Fruit fly (Drosophila melanogaster) whole organism, embryonic: ENCODE results near the gene Cpr65Az.

Experiments used
- Bdp1 ChIP-seq: fragments of 200-800 bp; sonication (Bioruptor generic); optimal IDR thresholded peaks from 3 replicates; lab custom pipeline; 2016; ENCODE audit warnings: missing biosample characterization, missing genetic modification characterization
- Blimp-1 ChIP-seq: fragments of 200-800 bp; sonication (Bioruptor generic); optimal IDR thresholded peaks from 3 replicates; lab custom pipeline; 2018; ENCODE audit warnings: missing biosample characterization, missing genetic modification characterization, mild to moderate bottlenecking, moderate library complexity, missing genetic modification reagents
- CG10147 ChIP-seq: fragments of 200-800 bp; sonication (Bioruptor generic); optimal IDR thresholded peaks from 2 replicates; lab custom pipeline; 2019; ENCODE audit warnings: missing biosample characterization, mild to moderate bottlenecking, missing genetic modification characterization, moderate library complexity
- CG12071 ChIP-seq: fragments of 200-800 bp; sonication (Bioruptor generic); optimal IDR thresholded peaks from 3 replicates; lab custom pipeline; 2018; ENCODE audit warnings: missing biosample characterization, mild to moderate bottlenecking, missing genetic modification characterization
- CG12769 ChIP-seq: fragments of 200-800 bp; sonication (Bioruptor generic); optimal IDR thresholded peaks from 2 replicates; lab custom pipeline; 2019; ENCODE audit warnings: missing biosample characterization, mild to moderate bottlenecking, missing genetic modification characterization, moderate library complexity
- CG13775 ChIP-seq: fragments of 200-800 bp; sonication (Bioruptor generic); optimal IDR thresholded peaks from 3 replicates; lab custom pipeline; 2017; ENCODE audit warnings: missing biosample characterization, mild to moderate bottlenecking, missing genetic modification characterization
- CG1647 ChIP-seq: fragments of 200-800 bp; sonication (Bioruptor generic); optimal IDR thresholded peaks from 3 replicates; lab custom pipeline; 2016; ENCODE audit warnings: missing biosample characterization, missing genetic modification characterization
- CG17186 ChIP-seq: fragments of 200-800 bp; sonication (Bioruptor generic); optimal IDR thresholded peaks from 3 replicates; lab custom pipeline; 2017; ENCODE audit warnings: missing biosample characterization, missing genetic modification reagents, missing genetic modification characterization
- CG17385 ChIP-seq: fragments of 200-800 bp; sonication (Bioruptor generic); optimal IDR thresholded peaks from 3 replicates; lab custom pipeline; 2018; ENCODE audit warnings: missing biosample characterization, mild to moderate bottlenecking, missing genetic modification characterization
- CG2202 ChIP-seq: fragments of 200-800 bp; sonication (Bioruptor generic); optimal IDR thresholded peaks from 2 replicates; lab custom pipeline; 2018; ENCODE audit warnings: missing biosample characterization, mild to moderate bottlenecking, missing genetic modification characterization
- CG2678 ChIP-seq: fragments of 200-800 bp; sonication (Bioruptor generic); optimal IDR thresholded peaks from 3 replicates; lab custom pipeline; 2019; ENCODE audit warnings: missing biosample characterization, mild to moderate bottlenecking, missing genetic modification characterization, moderate library complexity
- CG32767 ChIP-seq: fragments of 200-800 bp; sonication (Bioruptor generic); IDR thresholded peaks from 2 replicates; pipeline ENCODE4 v1.3.6; 2022; ENCODE audit warnings: missing biosample characterization, missing genetic modification characterization
- CG4328 ChIP-seq: fragments of 200-800 bp; sonication (Bioruptor generic); optimal IDR thresholded peaks from 3 replicates; lab custom pipeline; 2017; ENCODE audit warnings: missing biosample characterization, missing genetic modification reagents, missing genetic modification characterization
- CG7786 ChIP-seq: fragments of 200-800 bp; sonication (Bioruptor generic); optimal IDR thresholded peaks from 2 replicates; lab custom pipeline; 2016; ENCODE audit warnings: missing biosample characterization, missing genetic modification characterization
- CG8089 ChIP-seq: fragments of 200-800 bp; sonication (Bioruptor generic); optimal IDR thresholded peaks from 3 replicates; lab custom pipeline; 2016; ENCODE audit warnings: missing biosample characterization, missing genetic modification characterization
- CTCF ChIP-seq: fragments of 200-800 bp; sonication (Bioruptor generic); optimal IDR thresholded peaks from 2 replicates; lab custom pipeline; 2017; ENCODE audit warnings: missing biosample characterization, mild to moderate bottlenecking, missing genetic modification characterization, moderate library complexity
- CrebB ChIP-seq: fragments of 200-800 bp; sonication (Bioruptor generic); optimal IDR thresholded peaks from 3 replicates; lab custom pipeline; 2018; ENCODE audit warnings: missing biosample characterization, mild to moderate bottlenecking, missing genetic modification characterization
- Deaf1 ChIP-seq: fragments of 200-800 bp; optimal IDR thresholded peaks from 3 replicates; lab custom pipeline; 2019; ENCODE audit warnings: missing biosample characterization, mild to moderate bottlenecking, missing genetic modification characterization, moderate library complexity
- Dip3 ChIP-seq: fragments of 200-800 bp; sonication (Bioruptor generic); optimal IDR thresholded peaks from 3 replicates; lab custom pipeline; 2016; ENCODE audit warnings: missing biosample characterization, missing genetic modification characterization
- Ets97D ChIP-seq: fragments of 200-800 bp; sonication (Bioruptor generic); optimal IDR thresholded peaks from 3 replicates; lab custom pipeline; 2016; ENCODE audit warnings: missing biosample characterization, missing genetic modification characterization
- HHEX ChIP-seq: fragments of 200-800 bp; sonication (Bioruptor generic); optimal IDR thresholded peaks from 3 replicates; lab custom pipeline; 2017; ENCODE audit warnings: missing biosample characterization, mild to moderate bottlenecking, missing genetic modification characterization, missing genetic modification reagents
- Hand ChIP-seq: fragments of 200-800 bp; sonication (Bioruptor generic); optimal IDR thresholded peaks from 2 replicates; lab custom pipeline; 2017; ENCODE audit warnings: mild to moderate bottlenecking, missing biosample characterization, missing genetic modification reagents, missing genetic modification characterization
- Hmx ChIP-seq: fragments of 200-800 bp; sonication (Bioruptor generic); optimal IDR thresholded peaks from 2 replicates; lab custom pipeline; 2016; ENCODE audit warnings: missing biosample characterization, missing genetic modification characterization
- Hr78 ChIP-seq, 2 experiments: fragments of 200-800 bp in 1 of 2; fragments of >200 bp in 1 of 2; sonication (Bioruptor generic) in 1 of 2; optimal IDR thresholded peaks; 2 replicates each; lab custom pipeline; 2017 to 2019; ENCODE audit warnings: missing biosample characterization in 2 of 2, missing genetic modification characterization in 2 of 2, mild to moderate bottlenecking in 1 of 2, moderate library complexity in 1 of 2
- Max ChIP-seq: fragments of 200-800 bp; sonication (Bioruptor generic); optimal IDR thresholded peaks from 2 replicates; lab custom pipeline; 2016; ENCODE audit warnings: missing biosample characterization, mild to moderate bottlenecking, missing genetic modification characterization
- Nf-YB ChIP-seq: fragments of 200-800 bp; sonication (Bioruptor generic); optimal IDR thresholded peaks from 3 replicates; lab custom pipeline; 2019; ENCODE audit warnings: missing biosample characterization, mild to moderate bottlenecking, missing genetic modification characterization, moderate library complexity
- Optix ChIP-seq: fragments of 200-800 bp; sonication (Bioruptor generic); IDR thresholded peaks from 3 replicates; pipeline ENCODE4 v1.3.6; 2022; ENCODE audit warnings: missing biosample characterization, missing genetic modification characterization
- Rx ChIP-seq: fragments of 200-800 bp; sonication (Bioruptor generic); IDR thresholded peaks from 2 replicates; pipeline ENCODE4 v1.3.6; 2022; ENCODE audit warnings: missing biosample characterization, missing genetic modification characterization
- Usf ChIP-seq: fragments of 200-800 bp; sonication (Bioruptor generic); optimal IDR thresholded peaks from 2 replicates; lab custom pipeline; 2017; ENCODE audit warnings: missing genotype, missing biosample characterization, missing genetic modification characterization
- ab ChIP-seq: fragments of 200-800 bp; sonication (Bioruptor generic); optimal IDR thresholded peaks from 2 replicates; lab custom pipeline; 2016; ENCODE audit warnings: missing biosample characterization, missing genetic modification characterization
- ash1 ChIP-seq: fragments of 200-800 bp; sonication (Bioruptor generic); optimal IDR thresholded peaks from 2 replicates; lab custom pipeline; 2018; ENCODE audit warnings: missing biosample characterization, mild to moderate bottlenecking, missing genetic modification characterization
- cwo ChIP-seq: fragments of 200-800 bp; sonication (Bioruptor generic); optimal IDR thresholded peaks from 3 replicates; lab custom pipeline; 2017; ENCODE audit warnings: missing biosample characterization, missing genetic modification characterization, mild to moderate bottlenecking, moderate library complexity, missing genetic modification reagents
- gcm ChIP-seq: fragments of 200-800 bp; sonication (Bioruptor generic); optimal IDR thresholded peaks from 2 replicates; lab custom pipeline; 2019; ENCODE audit warnings: missing biosample characterization, mild to moderate bottlenecking, missing genetic modification characterization, moderate library complexity
- gfzf ChIP-seq: fragments of 200-800 bp; sonication (Bioruptor generic); optimal IDR thresholded peaks from 2 replicates; lab custom pipeline; 2016; ENCODE audit warnings: missing biosample characterization, mild to moderate bottlenecking, missing genetic modification characterization, moderate library complexity
- gsb-n ChIP-seq: fragments of 200-800 bp; sonication (Bioruptor generic); optimal IDR thresholded peaks from 3 replicates; lab custom pipeline; 2018; ENCODE audit warnings: missing biosample characterization, mild to moderate bottlenecking, missing genetic modification characterization
- hkb ChIP-seq, 2 experiments: fragments of 200-800 bp in 1 of 2; fragments of >200 bp in 1 of 2; sonication (Bioruptor generic) in 1 of 2; IDR thresholded peaks in 1 of 2; optimal IDR thresholded peaks in 1 of 2; 2 replicates each; pipeline versions ENCODE4 v1.3.6 to Lab custom; 2017 to 2022; ENCODE audit warnings: missing biosample characterization in 1 of 2, missing genetic modification characterization in 1 of 2
- nerfin-2 ChIP-seq: fragments of 200-800 bp; sonication (Bioruptor generic); IDR thresholded peaks from 2 replicates; pipeline ENCODE4 v1.3.6; 2022; ENCODE audit warnings: missing biosample characterization, missing genetic modification characterization; ENCODE audit not compliant: partially characterized antibody
- pb ChIP-seq: fragments of 200-800 bp; sonication (Bioruptor generic); optimal IDR thresholded peaks from 3 replicates; lab custom pipeline; 2016; ENCODE audit warnings: missing biosample characterization, missing genetic modification characterization
- peb ChIP-seq: fragments of 200-800 bp; sonication (Bioruptor generic); IDR thresholded peaks from 2 replicates; pipeline ENCODE4 v1.3.6; 2022; ENCODE audit warnings: missing biosample characterization, missing genetic modification characterization
- pfk ChIP-seq: fragments of 200-800 bp; sonication (Bioruptor generic); optimal IDR thresholded peaks from 2 replicates; lab custom pipeline; 2018; ENCODE audit warnings: missing biosample characterization, mild to moderate bottlenecking, missing genetic modification characterization, moderate library complexity
- pho ChIP-seq: fragments of 200-800 bp; sonication (Bioruptor generic); optimal IDR thresholded peaks from 2 replicates; lab custom pipeline; 2016; ENCODE audit warnings: missing biosample characterization, missing genetic modification characterization
- ranshi ChIP-seq: fragments of 200-800 bp; sonication (Bioruptor generic); IDR thresholded peaks from 2 replicates; pipeline ENCODE4 v1.3.6; 2022; ENCODE audit warnings: missing biosample characterization, missing genetic modification characterization
- slbo ChIP-seq: fragments of 200-800 bp; sonication (Bioruptor generic); IDR thresholded peaks from 2 replicates; pipeline ENCODE4 v1.3.6; 2022; ENCODE audit warnings: missing biosample characterization, missing genetic modification characterization
- slou ChIP-seq: fragments of 200-800 bp; sonication (Bioruptor generic); optimal IDR thresholded peaks from 3 replicates; lab custom pipeline; 2016; ENCODE audit warnings: missing biosample characterization, missing genetic modification characterization
- sna ChIP-seq: fragments of 200-800 bp; sonication (Bioruptor generic); IDR thresholded peaks from 2 replicates; pipeline ENCODE4 v1.3.6; 2022; ENCODE audit warnings: missing biosample characterization, missing genetic modification characterization; ENCODE audit not compliant: partially characterized antibody
- sob ChIP-seq: fragments of 200-800 bp; sonication (Bioruptor generic); IDR thresholded peaks from 2 replicates; pipeline ENCODE4 v1.3.6; 2022; ENCODE audit warnings: missing biosample characterization, missing genetic modification characterization
- tx ChIP-seq: fragments of 200-800 bp; sonication (Bioruptor generic); optimal IDR thresholded peaks from 2 replicates; lab custom pipeline; 2016; ENCODE audit warnings: missing biosample characterization, missing genetic modification characterization

Cpr65Az gene

dm6 chr3L:6188995-6189927, 28.6 kb downstream of the Cpr65Az start, which contains the start of the genes D19A and CG7386 (continued):
- TF ChIP-seq CG10147 (GFP tag; lab: Kevin White, UChicago) (peak; percentile 45), Deaf1 (no peak), pho (GFP tag; lab: Kevin White, UChicago) (peak; percentile 38), sna (GFP tag; lab: Robert Waterston, UW) (0 out of 2 replicates have a peak, but pooled peaks have one; percentile 12), Ets97D (peak; percentile 57), Dip3 (peak; percentile 46), slou (GFP tag; lab: Kevin White, UChicago) (peak; percentile 28), CG13775 (GFP tag; lab: Kevin White, UChicago) (peak; percentile 17), CG2678 (tag; lab: Kevin White, UChicago) (peak; percentile 71), CG8089 (peak; percentile 18), Rx (GFP tag; lab: Robert Waterston, UW) (peak; percentile 44; the same call in 1 of the 2 replicates), CG17186 (GFP tag; lab: Kevin White, UChicago) (no peak), CG4328 (peak; percentile 25), ranshi (GFP tag; lab: Robert Waterston, UW) (peak; percentile 53), CG32767 (GFP tag; lab: Robert Waterston, UW) (0 out of 2 replicates have a peak, but pooled peaks have one; percentile 38), gsb-n (peak; percentile 51), HHEX (peak; percentile 4), Bdp1 (GFP tag; lab: Kevin White, UChicago) (no peak), CG12071 (GFP tag; lab: Kevin White, UChicago) (no peak), tx (GFP tag; lab: Kevin White, UChicago) (peak; percentile 1), Max (GFP tag; lab: Kevin White, UChicago) (peak; percentile 31), CG12769 (tag; lab: Kevin White, UChicago) (peak; percentile 15), slbo (GFP tag; lab: Robert Waterston, UW) (peak; percentile 86), ab (GFP tag; lab: Kevin White, UChicago) (peak; percentile 52), nerfin-2 (GFP tag; lab: Robert Waterston, UW) (no peak), gcm (GFP tag; lab: Kevin White, UChicago) (peak; percentile 24), Nf-YB (GFP tag; lab: Kevin White, UChicago) (peak; percentile 29), Blimp-1 (GFP tag; lab: Kevin White, UChicago) (peak; percentile 48), hkb (optimal IDR thresholded peaks at IDR 0.05; lab: Kevin White, UChicago) (no peak), hkb (GFP tag; IDR thresholded peaks at IDR 0.05; lab: Robert Waterston, UW) (peak; percentile 37; the same call in 1 of the 2 replicates), CG17385 (peak; percentile 28), pfk (GFP tag; lab: Kevin White, UChicago) (no peak), Usf (GFP tag; lab: Kevin White, UChicago) (no peak), Hmx (GFP tag; lab: Kevin White, UChicago) (no peak), CG2202 (no peak), Optix (GFP tag; lab: Robert Waterston, UW) (peak; percentile 61), CrebB (no peak), CTCF (GFP tag; lab: Kevin White, UChicago) (no peak), peb (GFP tag; lab: Robert Waterston, UW) (no peak), pb (GFP tag; lab: Kevin White, UChicago) (peak; percentile 46), sob (GFP tag; lab: Robert Waterston, UW) (peak; percentile 70), CG1647 (peak; percentile 55), gfzf (GFP tag; lab: Kevin White, UChicago) (peak; percentile 8), Hand (GFP tag; lab: Kevin White, UChicago) (no peak), Hr78 (GFP tag; optimal IDR thresholded peaks at IDR 0.05; lab: Kevin White, UChicago) (no peak), CG7786 (GFP tag; lab: Kevin White, UChicago) (peak; percentile 56), cwo (peak; percentile 46), ash1 (GFP tag; lab: Kevin White, UChicago) (no peak)
